Worm (Caenorhabditis elegans) whole organism, L1 larva: ENCODE data around the gene sre-55.

Experiments
- C04F5.9 ChIP-seq: sonication (generic microtip); optimal IDR thresholded peaks from 2 replicates; lab custom pipeline; 2016; ENCODE audit warnings: missing genetic modification characterization, missing compliant biosample characterization
- C16A3.4 ChIP-seq: fragments of 150-350 bp; optimal IDR thresholded peaks from 2 replicates; lab custom pipeline; 2014; ENCODE audit warnings: missing biosample characterization, missing genetic modification characterization
- C34B4.2 ChIP-seq: sonication (generic microtip); optimal IDR thresholded peaks from 2 replicates; lab custom pipeline; 2017; ENCODE audit warnings: mild to moderate bottlenecking, missing genetic modification characterization, missing compliant biosample characterization
- F16B12.6 ChIP-seq: fragments of 150-350 bp; optimal IDR thresholded peaks from 2 replicates; lab custom pipeline; 2014; ENCODE audit warnings: missing biosample characterization, missing genetic modification characterization
- Y116A8C.19 ChIP-seq: sonication (generic microtip); optimal IDR thresholded peaks from 2 replicates; lab custom pipeline; 2016; ENCODE audit warnings: missing compliant biosample characterization, missing genetic modification characterization, borderline replicate concordance
- aha-1 ChIP-seq: fragments of 150-350 bp; optimal IDR thresholded peaks from 2 replicates; lab custom pipeline; 2014; ENCODE audit warnings: missing biosample characterization, missing genetic modification characterization
- aly-2 ChIP-seq: fragments of 150-350 bp; optimal IDR thresholded peaks from 2 replicates; lab custom pipeline; 2014; ENCODE audit warnings: missing biosample characterization, missing genetic modification characterization
- ama-1 ChIP-seq: fragments of 150-350 bp; optimal IDR thresholded peaks from 2 replicates; lab custom pipeline; 2014
- blmp-1 ChIP-seq: fragments of 150-350 bp; optimal IDR thresholded peaks from 2 replicates; lab custom pipeline; 2014; ENCODE audit warnings: missing biosample characterization, missing genetic modification characterization
- ceh-63 ChIP-seq: fragments of 200-800 bp; sonication (Bioruptor generic); optimal IDR thresholded peaks from 2 replicates; lab custom pipeline; 2018; ENCODE audit warnings: mild to moderate bottlenecking, missing genetic modification characterization, missing compliant biosample characterization
- ces-1 ChIP-seq: fragments of 150-350 bp; optimal IDR thresholded peaks from 2 replicates; lab custom pipeline; 2014; ENCODE audit warnings: missing biosample characterization, missing genetic modification reagents, missing genetic modification characterization
- dpl-1 ChIP-seq, 3 experiments: fragments of 150-350 bp in 2 of 3; sonication (generic microtip) in 1 of 3; optimal IDR thresholded peaks; 2 replicates each; lab custom pipeline; 2014 to 2017; ENCODE audit warnings: missing biosample characterization in 3 of 3, missing genetic modification characterization in 3 of 3, missing genetic modification reagents in 3 of 3
- dsc-1 ChIP-seq: sonication (generic microtip); optimal IDR thresholded peaks from 2 replicates; lab custom pipeline; 2016; ENCODE audit warnings: mild to moderate bottlenecking, missing genetic modification characterization, missing compliant biosample characterization
- efl-1 ChIP-seq, 4 experiments: fragments of 150-350 bp; optimal IDR thresholded peaks in 3 of 4; peaks in 1 of 4; 1 replicate in 1 of 4; 2 replicates in 3 of 4; lab custom pipeline; 2014; ENCODE audit warnings: missing biosample characterization in 2 of 4, missing genetic modification characterization in 2 of 4, missing genetic modification reagents in 2 of 4
- efl-3 ChIP-seq: fragments of 200-800 bp; sonication (Bioruptor generic); optimal IDR thresholded peaks from 2 replicates; lab custom pipeline; 2018; ENCODE audit warnings: mild to moderate bottlenecking, missing genetic modification characterization, missing compliant biosample characterization
- elt-2 ChIP-seq: sonication (generic microtip); optimal IDR thresholded peaks from 2 replicates; lab custom pipeline; 2016; ENCODE audit warnings: missing genetic modification characterization, mild to moderate bottlenecking, inconsistent platforms, missing compliant biosample characterization, missing genetic modification reagents
- elt-3 ChIP-seq, 6 experiments: fragments of 150-350 bp in 1 of 6; sonication (generic microtip); optimal IDR thresholded peaks; 2 replicates each; lab custom pipeline; 2017 to 2018; ENCODE audit warnings: missing biosample characterization in 6 of 6, missing genetic modification characterization in 6 of 6, inconsistent platforms in 1 of 6
- ets-5 ChIP-seq: fragments of 200-800 bp; sonication (Bioruptor generic); IDR thresholded peaks from 2 replicates; pipeline ENCODE4 v1.3.6; 2022; ENCODE audit warnings: missing genetic modification characterization, missing compliant biosample characterization
- fkh-10 ChIP-seq: sonication (generic microtip); optimal IDR thresholded peaks from 2 replicates; lab custom pipeline; 2017; ENCODE audit warnings: missing biosample characterization, missing genetic modification reagents, missing genetic modification characterization
- fkh-8 ChIP-seq: sonication (generic microtip); optimal IDR thresholded peaks from 2 replicates; lab custom pipeline; 2016; ENCODE audit warnings: mild to moderate bottlenecking, missing genetic modification characterization, missing compliant biosample characterization
- fos-1 ChIP-seq: fragments of 150-350 bp; optimal IDR thresholded peaks from 2 replicates; lab custom pipeline; 2014; ENCODE audit warnings: missing biosample characterization, missing genetic modification characterization
- hpl-2 ChIP-seq: fragments of 150-350 bp; optimal IDR thresholded peaks from 2 replicates; lab custom pipeline; 2014; ENCODE audit warnings: missing biosample characterization, missing genetic modification reagents, missing genetic modification characterization
- irx-1 ChIP-seq: sonication (generic microtip); optimal IDR thresholded peaks from 2 replicates; lab custom pipeline; 2016; ENCODE audit warnings: missing genetic modification characterization, missing compliant biosample characterization
- isw-1 ChIP-seq: fragments of 200-800 bp; sonication (Bioruptor generic); IDR thresholded peaks from 2 replicates; pipeline ENCODE4 v1.3.6; 2022; ENCODE audit warnings: missing genetic modification characterization, missing compliant biosample characterization
- jun-1 ChIP-seq: fragments of 150-350 bp; optimal IDR thresholded peaks from 2 replicates; lab custom pipeline; 2014; ENCODE audit warnings: missing biosample characterization, missing genetic modification reagents, missing genetic modification characterization
- lin-13 ChIP-seq: fragments of 150-350 bp; optimal IDR thresholded peaks from 2 replicates; lab custom pipeline; 2014; ENCODE audit warnings: missing biosample characterization, missing genetic modification reagents, missing genetic modification characterization
- lin-15B ChIP-seq: fragments of 150-350 bp; sonication (generic microtip); optimal IDR thresholded peaks from 3 replicates; lab custom pipeline; 2014; ENCODE audit warnings: missing biosample characterization, missing genetic modification characterization
- lin-35 ChIP-seq, 2 experiments: fragments of 150-350 bp; optimal IDR thresholded peaks; 2 replicates each; lab custom pipeline; 2014; ENCODE audit warnings: missing biosample characterization in 2 of 2, missing genetic modification characterization in 2 of 2, missing genetic modification reagents in 2 of 2
- lin-39 ChIP-seq: fragments of 150-350 bp; optimal IDR thresholded peaks from 2 replicates; lab custom pipeline; 2014; ENCODE audit warnings: missing biosample characterization, missing genetic modification reagents, missing genetic modification characterization
- lir-3 ChIP-seq: sonication (generic microtip); optimal IDR thresholded peaks from 2 replicates; lab custom pipeline; 2016; ENCODE audit warnings: mild to moderate bottlenecking, missing genetic modification characterization, moderate library complexity, missing compliant biosample characterization; ENCODE audit not compliant: poor library complexity
- mdl-1 ChIP-seq, 2 experiments: fragments of 150-350 bp; optimal IDR thresholded peaks; 2 replicates each; lab custom pipeline; 2014 to 2017; ENCODE audit warnings: missing biosample characterization in 2 of 2, missing genetic modification characterization in 2 of 2, inconsistent platforms in 1 of 2
- nhr-19 ChIP-seq: fragments of 200-800 bp; sonication (Bioruptor generic); conservative IDR thresholded peaks from 2 replicates; pipeline ENCODE4 v1.3.6; 2022; ENCODE audit warnings: missing genetic modification characterization, missing compliant biosample characterization
- nhr-20 ChIP-seq: sonication (generic microtip); optimal IDR thresholded peaks from 2 replicates; lab custom pipeline; 2016; ENCODE audit warnings: mild to moderate bottlenecking, missing genetic modification characterization, missing compliant biosample characterization
- nhr-28 ChIP-seq: fragments of 150-350 bp; optimal IDR thresholded peaks from 2 replicates; lab custom pipeline; 2014; ENCODE audit warnings: missing biosample characterization, missing genetic modification characterization
- nhr-47 ChIP-seq: sonication (generic microtip); optimal IDR thresholded peaks from 2 replicates; lab custom pipeline; 2016; ENCODE audit warnings: mild to moderate bottlenecking, missing genetic modification characterization, moderate library complexity, missing compliant biosample characterization
- nhr-71 ChIP-seq: sonication (generic microtip); optimal IDR thresholded peaks from 2 replicates; lab custom pipeline; 2016; ENCODE audit warnings: mild to moderate bottlenecking, missing genetic modification characterization, moderate library complexity, missing compliant biosample characterization
- nhr-77 ChIP-seq: fragments of 150-350 bp; optimal IDR thresholded peaks from 2 replicates; lab custom pipeline; 2014; ENCODE audit warnings: missing biosample characterization, missing genetic modification characterization
- nhr-84 ChIP-seq: sonication (generic microtip); optimal IDR thresholded peaks from 2 replicates; lab custom pipeline; 2017; ENCODE audit warnings: missing biosample characterization, missing genetic modification characterization
- nhr-85 ChIP-seq: sonication (generic microtip); peaks from one replicate; lab custom pipeline; 2016; ENCODE audit warnings: missing genetic modification characterization, inconsistent platforms, missing compliant biosample characterization
- nhr-90 ChIP-seq: sonication (generic microtip); optimal IDR thresholded peaks from 2 replicates; lab custom pipeline; 2016; ENCODE audit warnings: mild to moderate bottlenecking, missing genetic modification characterization, missing compliant biosample characterization; ENCODE audit not compliant: poor library complexity
- pqm-1 ChIP-seq: sonication (generic microtip); optimal IDR thresholded peaks from 3 replicates; lab custom pipeline; 2017; ENCODE audit warnings: missing biosample characterization, missing genetic modification characterization
- skn-1 ChIP-seq: fragments of 150-350 bp; optimal IDR thresholded peaks from 2 replicates; lab custom pipeline; 2014; ENCODE audit warnings: missing biosample characterization, missing genetic modification characterization
- snu-23 ChIP-seq: sonication (generic microtip); optimal IDR thresholded peaks from 2 replicates; lab custom pipeline; 2016; ENCODE audit warnings: missing genetic modification characterization, missing compliant biosample characterization
- sox-4 ChIP-seq: sonication (generic microtip); optimal IDR thresholded peaks from 2 replicates; lab custom pipeline; 2016; ENCODE audit warnings: missing genetic modification characterization, missing compliant biosample characterization
- swsn-7 ChIP-seq: sonication (generic microtip); optimal IDR thresholded peaks from 2 replicates; lab custom pipeline; 2016; ENCODE audit warnings: missing genetic modification characterization, missing compliant biosample characterization
- tbx-2 ChIP-seq: sonication (generic microtip); optimal IDR thresholded peaks from 2 replicates; lab custom pipeline; 2016; ENCODE audit warnings: missing genetic modification characterization, missing compliant biosample characterization
- tlp-1 ChIP-seq: fragments of 150-350 bp; optimal IDR thresholded peaks from 2 replicates; lab custom pipeline; 2014; ENCODE audit warnings: missing biosample characterization, missing genetic modification characterization
- unc-130 ChIP-seq: fragments of 150-350 bp; optimal IDR thresholded peaks from 2 replicates; lab custom pipeline; 2017; ENCODE audit warnings: missing biosample characterization, missing genetic modification characterization, inconsistent platforms
- unc-30 ChIP-seq: sonication (generic microtip); optimal IDR thresholded peaks from 2 replicates; lab custom pipeline; 2017; ENCODE audit warnings: missing biosample characterization, missing genetic modification characterization
- unc-86 ChIP-seq: sonication (generic microtip); optimal IDR thresholded peaks from 2 replicates; lab custom pipeline; 2016; ENCODE audit warnings: missing genetic modification characterization, missing compliant biosample characterization
- xbp-1 ChIP-seq: sonication (generic microtip); optimal IDR thresholded peaks from 2 replicates; lab custom pipeline; 2016; ENCODE audit warnings: missing genetic modification characterization, missing compliant biosample characterization
- zag-1 ChIP-seq: fragments of 150-350 bp; optimal IDR thresholded peaks from 2 replicates; lab custom pipeline; 2014; ENCODE audit warnings: missing biosample characterization, missing genetic modification characterization
- ztf-11 ChIP-seq, 2 experiments: sonication (generic microtip); optimal IDR thresholded peaks; 2 replicates each; lab custom pipeline; 2016 to 2017; ENCODE audit warnings: missing genetic modification characterization in 2 of 2, missing biosample characterization in 1 of 2, missing compliant biosample characterization in 1 of 2

Gene sre-55

DNA sequence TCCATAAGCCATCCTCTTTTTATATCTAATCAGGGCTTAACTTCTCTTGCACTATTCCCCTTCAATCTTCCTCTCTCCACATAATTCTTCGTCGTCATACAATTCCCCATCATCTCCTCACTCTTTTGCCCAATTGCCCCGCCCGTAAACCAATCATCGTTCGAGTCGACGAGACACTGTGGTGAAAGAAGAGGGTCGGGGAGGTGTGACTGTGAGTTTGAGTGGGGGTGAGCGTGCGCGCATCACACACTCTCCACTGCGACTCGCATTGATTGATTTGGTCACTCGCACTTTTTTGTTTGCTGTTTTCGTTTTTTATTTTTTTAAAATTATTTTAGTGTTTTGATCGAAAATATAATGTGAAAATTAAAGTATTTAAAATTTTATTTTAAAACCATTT is 10.1 kb downstream of the sre-55 start:
- TF ChIP-seq nhr-47 (tag; lab: Kevin White, UChicago) = peak; percentile 74
- no peak for TF ChIP-seq ces-1 (GFP tag; lab: Kevin White, UChicago)
- peak; percentile 80 for TF ChIP-seq nhr-71
- peak; percentile 57 for TF ChIP-seq unc-130 (tag; lab: Kevin White, UChicago)
- peak; percentile 72 for TF ChIP-seq fkh-8 (tag; lab: Kevin White, UChicago)
- no peak for TF ChIP-seq ama-1
- TF ChIP-seq zag-1 (tag; lab: Kevin White, UChicago) = no peak
- TF ChIP-seq xbp-1 (tag; lab: Kevin White, UChicago) = peak; percentile 73
- no peak for TF ChIP-seq unc-30 (tag; lab: Kevin White, UChicago)
- peak; percentile 75 for TF ChIP-seq fos-1 (tag; lab: Kevin White, UChicago)
- peak; percentile 67 to 83 for TF ChIP-seq lin-35 (GFP tag; optimal IDR thresholded peaks at IDR 0.05; lab: Kevin White, UChicago)
- TF ChIP-seq unc-86 = peak; percentile 60
- peak; percentile 30 for TF ChIP-seq jun-1
- peak; percentile 79 for TF ChIP-seq skn-1
- TF ChIP-seq lin-39 = peak; percentile 17
- no peak for TF ChIP-seq tlp-1 (tag; lab: Kevin White, UChicago)
- TF ChIP-seq tbx-2 (tag; lab: Kevin White, UChicago) = peak; percentile 75
- TF ChIP-seq nhr-77 (tag; lab: Kevin White, UChicago) = no peak
- TF ChIP-seq ztf-11 (tag; optimal IDR thresholded peaks at IDR 0.05; lab: Kevin White, UChicago) = peak in 1 of 2 experiments; percentile 25
- peak in 1 of 2 experiments; percentile 76 for TF ChIP-seq mdl-1 (tag; optimal IDR thresholded peaks at IDR 0.05; lab: Kevin White, UChicago)
- TF ChIP-seq aly-2 (tag; lab: Kevin White, UChicago) = no peak
- no peak for TF ChIP-seq aha-1 (tag; lab: Kevin White, UChicago)
- TF ChIP-seq dpl-1 (GFP tag; optimal IDR thresholded peaks at IDR 0.05; lab: Kevin White, UChicago) = peak; percentile 64 to 73 (median 68)
- peak; percentile 71 for TF ChIP-seq C16A3.4
- peak in 2 of 6 experiments; percentile 22 to 27 for TF ChIP-seq elt-3 (tag; optimal IDR thresholded peaks at IDR 0.05; lab: Kevin White, UChicago)
- TF ChIP-seq efl-3 (GFP tag; lab: Kevin White, UChicago) = no peak
- TF ChIP-seq nhr-84 (tag; lab: Kevin White, UChicago) = no peak
- TF ChIP-seq nhr-85 (tag; lab: Kevin White, UChicago) = peak; percentile 68
- TF ChIP-seq ets-5 (GFP tag; lab: Robert Waterston, UW) = no peak
- no peak for TF ChIP-seq Y116A8C.19 (tag; lab: Kevin White, UChicago)
- peak; percentile 81 for TF ChIP-seq dsc-1 (tag; lab: Kevin White, UChicago)
- TF ChIP-seq isw-1 = peak; percentile 64
- peak; percentile 74 for TF ChIP-seq nhr-20 (tag; lab: Kevin White, UChicago)
- peak; percentile 43 for TF ChIP-seq F16B12.6 (tag; lab: Kevin White, UChicago)
- peak; percentile 64 for TF ChIP-seq lin-13 (GFP tag; lab: Kevin White, UChicago)
- TF ChIP-seq lin-15B (tag; lab: Kevin White, UChicago) = peak; percentile 12
- TF ChIP-seq lir-3 = peak; percentile 7
- TF ChIP-seq sox-4 (tag; lab: Kevin White, UChicago) = peak; percentile 2
- TF ChIP-seq fkh-10 (GFP tag; lab: Kevin White, UChicago) = peak; percentile 23
- TF ChIP-seq nhr-28 (tag; lab: Kevin White, UChicago) = no peak
- TF ChIP-seq snu-23 (GFP tag; lab: Kevin White, UChicago) = peak; percentile 85
- no peak for TF ChIP-seq C34B4.2 (tag; lab: Kevin White, UChicago)
- no peak for TF ChIP-seq ceh-63 (GFP tag; lab: Kevin White, UChicago)
- no peak for TF ChIP-seq pqm-1
- peak; percentile 77 for TF ChIP-seq swsn-7
- TF ChIP-seq elt-2 (tag; lab: Kevin White, UChicago) = no peak
- no peak for TF ChIP-seq irx-1 (tag; lab: Kevin White, UChicago)
- peak; percentile 62 for TF ChIP-seq nhr-19
- TF ChIP-seq hpl-2 (GFP tag; lab: Kevin White, UChicago) = peak; percentile 33
- TF ChIP-seq blmp-1 (tag; lab: Kevin White, UChicago) = peak; percentile 77
- peak; percentile 23 for TF ChIP-seq C04F5.9 (tag; lab: Kevin White, UChicago)
- peak; percentile 65 for TF ChIP-seq nhr-90 (tag; lab: Kevin White, UChicago)
- TF ChIP-seq efl-1 (optimal IDR thresholded peaks at IDR 0.05; lab: Kevin White, UChicago) = peak; percentile 76
- peak; percentile 68 to 95 for TF ChIP-seq efl-1 (GFP tag; optimal IDR thresholded peaks at IDR 0.05 in 1 of 2; lab: Kevin White, UChicago)
